Fruit fly (Drosophila melanogaster): ENCODE data around the gene Liprin-alpha.

Liprin-alpha gene

dm6 chr2L:6773645-6774044, 49.9 kb downstream of the Liprin-alpha start, which contains the start of gene CG17378:
CG17378 (plus strand) TSS chr2L:6774041.
- TF ChIP-seq fd96Ca (GFP tag; IDR thresholded peaks at IDR 0.05) = no peak
- no peak for TF ChIP-seq gl (tag; optimal IDR thresholded peaks at IDR 0.05)
- no peak for TF ChIP-seq Pif1B (GFP tag; optimal IDR thresholded peaks at IDR 0.05)
- no peak for TF ChIP-seq CG13204 (GFP tag; optimal IDR thresholded peaks at IDR 0.05)
- no peak for TF ChIP-seq Pif1A (GFP tag; optimal IDR thresholded peaks at IDR 0.05)
- no peak for TF ChIP-seq CG12605 (GFP tag; IDR thresholded peaks at IDR 0.05)
- no peak for TF ChIP-seq CG9948 (tag; optimal IDR thresholded peaks at IDR 0.05)
- no peak for TF ChIP-seq CG14655 (GFP tag; optimal IDR thresholded peaks at IDR 0.05)
- TF ChIP-seq EcR (GFP tag; optimal IDR thresholded peaks at IDR 0.05) = no peak
- TF ChIP-seq CG8159 (tag; optimal IDR thresholded peaks at IDR 0.05) = no peak
- TF ChIP-seq Snoo (tag; optimal IDR thresholded peaks at IDR 0.05) = no peak
- no peak for TF ChIP-seq Ets98B (GFP tag; IDR thresholded peaks at IDR 0.05)
- no peak for TF ChIP-seq CG4496 (GFP tag; IDR thresholded peaks at IDR 0.05)
- TF ChIP-seq CG15710 (tag; optimal IDR thresholded peaks at IDR 0.05) = no peak
- no peak for TF ChIP-seq CG17806 (tag; optimal IDR thresholded peaks at IDR 0.05)
- no peak for TF ChIP-seq D1 (tag; optimal IDR thresholded peaks at IDR 0.05)
- no peak for TF ChIP-seq CG34367 (tag; optimal IDR thresholded peaks at IDR 0.05)

dm6 chr2L:6774853-6775252, 51.1 kb downstream of the Liprin-alpha start:
- TF ChIP-seq CG14655 (GFP tag; optimal IDR thresholded peaks at IDR 0.05) (no peak), gl (tag; optimal IDR thresholded peaks at IDR 0.05) (no peak), CG8159 (tag; optimal IDR thresholded peaks at IDR 0.05) (no peak), Ets98B (GFP tag; IDR thresholded peaks at IDR 0.05) (no peak), CG15710 (tag; optimal IDR thresholded peaks at IDR 0.05) (no peak), CG13204 (GFP tag; optimal IDR thresholded peaks at IDR 0.05) (no peak)
